Worm (Caenorhabditis elegans) whole organism, mixed stage, embryonic: ENCODE measurements around the gene srg-65.

Experiments
- bed-3 ChIP-seq: fragments of 200-800 bp; sonication (Bioruptor generic); optimal IDR thresholded peaks from 3 replicates; lab custom pipeline; 2018; ENCODE audit warnings: mild to moderate bottlenecking, missing genetic modification characterization, moderate library complexity, missing compliant biosample characterization
- ceh-43 ChIP-seq: fragments of 200-800 bp; sonication (Bioruptor generic); optimal IDR thresholded peaks from 2 replicates; lab custom pipeline; 2018; ENCODE audit warnings: mild to moderate bottlenecking, missing genetic modification characterization, moderate library complexity, missing compliant biosample characterization
- elt-1 ChIP-seq: sonication (generic microtip); optimal IDR thresholded peaks from 2 replicates; lab custom pipeline; 2017; ENCODE audit warnings: missing genetic modification characterization, mild to moderate bottlenecking, missing compliant biosample characterization, antibody characterized with exemption, moderate library complexity, borderline replicate concordance; ENCODE audit not compliant: insufficient read depth
- elt-3 ChIP-seq: fragments of 150-350 bp; optimal IDR thresholded peaks from 2 replicates; lab custom pipeline; 2014; ENCODE audit warnings: missing biosample characterization, missing genetic modification characterization
- lin-13 ChIP-seq: fragments of 150-350 bp; optimal IDR thresholded peaks from 2 replicates; lab custom pipeline; 2014; ENCODE audit warnings: missing biosample characterization, missing genetic modification characterization
- nhr-237 ChIP-seq: fragments of 150-350 bp; optimal IDR thresholded peaks from 2 replicates; lab custom pipeline; 2014; ENCODE audit warnings: missing biosample characterization, missing genetic modification characterization
- nhr-76 ChIP-seq: sonication (generic microtip); optimal IDR thresholded peaks from 2 replicates; lab custom pipeline; 2017; ENCODE audit warnings: missing biosample characterization, missing genetic modification characterization
- snpc-4 ChIP-seq: fragments of 150-350 bp; optimal IDR thresholded peaks from 2 replicates; lab custom pipeline; 2014; ENCODE audit warnings: missing biosample characterization, missing genetic modification characterization
- unc-62 ChIP-seq: fragments of 150-350 bp; optimal IDR thresholded peaks from 2 replicates; lab custom pipeline; 2014; ENCODE audit warnings: missing biosample characterization, missing genetic modification reagents, missing genetic modification characterization

- TF ChIP-seq snpc-4 (tag; lab: Kevin White, UChicago) (no peak), nhr-237 (no peak), elt-3 (tag; lab: Kevin White, UChicago) (no peak), lin-13 (tag; lab: Kevin White, UChicago) (no peak), nhr-76 (tag; lab: Kevin White, UChicago) (no peak), elt-1 (tag; lab: Kevin White, UChicago) (no peak), bed-3 (no peak), unc-62 (GFP tag; lab: Kevin White, UChicago) (no peak), ceh-43 (no peak)
These were observed 2.4 kb upstream of the srg-65 start for ce11 chrV:5487180-5487579.
